Worm (Caenorhabditis elegans) whole organism, mixed stage, embryonic: ENCODE measurements around the gene ZK1307.4.

Experiments
- M03D4.4 ChIP-seq: sonication (generic microtip); optimal IDR thresholded peaks from 2 replicates; lab custom pipeline; 2017; ENCODE audit warnings: mild to moderate bottlenecking, missing genetic modification characterization, missing compliant biosample characterization
- bed-3 ChIP-seq: fragments of 200-800 bp; sonication (Bioruptor generic); optimal IDR thresholded peaks from 3 replicates; lab custom pipeline; 2018; ENCODE audit warnings: mild to moderate bottlenecking, missing genetic modification characterization, moderate library complexity, missing compliant biosample characterization
- blmp-1 ChIP-seq: fragments of 150-350 bp; optimal IDR thresholded peaks from 2 replicates; lab custom pipeline; 2014; ENCODE audit warnings: missing biosample characterization, missing genetic modification characterization
- ceh-83 ChIP-seq: fragments of 200-800 bp; sonication (Bioruptor generic); optimal IDR thresholded peaks from 2 replicates; lab custom pipeline; 2018; ENCODE audit warnings: mild to moderate bottlenecking, missing genetic modification characterization, missing compliant biosample characterization
- drap-1 ChIP-seq: fragments of 200-800 bp; sonication (Bioruptor generic); optimal IDR thresholded peaks from 3 replicates; lab custom pipeline; 2018; ENCODE audit warnings: mild to moderate bottlenecking, missing genetic modification characterization, missing compliant biosample characterization
- elt-1 ChIP-seq: sonication (generic microtip); optimal IDR thresholded peaks from 2 replicates; lab custom pipeline; 2017; ENCODE audit warnings: missing genetic modification characterization, mild to moderate bottlenecking, missing compliant biosample characterization, antibody characterized with exemption, moderate library complexity, borderline replicate concordance; ENCODE audit not compliant: insufficient read depth
- elt-3 ChIP-seq: fragments of 150-350 bp; optimal IDR thresholded peaks from 2 replicates; lab custom pipeline; 2014; ENCODE audit warnings: missing biosample characterization, missing genetic modification characterization
- flh-1 ChIP-seq: fragments of 200-800 bp; sonication (Bioruptor generic); optimal IDR thresholded peaks from 2 replicates; lab custom pipeline; 2018; ENCODE audit warnings: mild to moderate bottlenecking, missing genetic modification characterization, moderate library complexity, missing compliant biosample characterization
- ham-2 ChIP-seq: fragments of 200-800 bp; sonication (Bioruptor generic); optimal IDR thresholded peaks from 2 replicates; lab custom pipeline; 2018; ENCODE audit warnings: mild to moderate bottlenecking, missing genetic modification characterization, missing compliant biosample characterization
- hlh-1 ChIP-seq: fragments of 150-350 bp; optimal IDR thresholded peaks from 2 replicates; lab custom pipeline; 2014; ENCODE audit warnings: missing biosample characterization, missing genetic modification reagents, missing genetic modification characterization
- lin-13 ChIP-seq: fragments of 150-350 bp; optimal IDR thresholded peaks from 2 replicates; lab custom pipeline; 2014; ENCODE audit warnings: missing biosample characterization, missing genetic modification characterization
- lin-32 ChIP-seq: fragments of 200-800 bp; sonication (Bioruptor generic); optimal IDR thresholded peaks from 2 replicates; lab custom pipeline; 2018; ENCODE audit warnings: mild to moderate bottlenecking, missing genetic modification characterization, missing compliant biosample characterization
- lsy-2 ChIP-seq: fragments of 150-350 bp; optimal IDR thresholded peaks from 2 replicates; lab custom pipeline; 2014; ENCODE audit warnings: missing biosample characterization, missing genetic modification characterization
- mab-5 ChIP-seq: fragments of 150-350 bp; optimal IDR thresholded peaks from 2 replicates; lab custom pipeline; 2014; ENCODE audit warnings: missing biosample characterization, missing genetic modification characterization
- mep-1 ChIP-seq: fragments of 150-350 bp; optimal IDR thresholded peaks from 2 replicates; lab custom pipeline; 2017; ENCODE audit warnings: missing biosample characterization, missing genetic modification reagents, missing genetic modification characterization, inconsistent platforms
- mls-2 ChIP-seq: sonication (generic microtip); optimal IDR thresholded peaks from 2 replicates; lab custom pipeline; 2016; ENCODE audit warnings: mild to moderate bottlenecking, missing genetic modification characterization, moderate library complexity, missing compliant biosample characterization
- nhr-2 ChIP-seq: fragments of 150-350 bp; optimal IDR thresholded peaks from 2 replicates; lab custom pipeline; 2014; ENCODE audit warnings: missing biosample characterization, missing genetic modification characterization
- nhr-237 ChIP-seq: fragments of 150-350 bp; optimal IDR thresholded peaks from 2 replicates; lab custom pipeline; 2014; ENCODE audit warnings: missing biosample characterization, missing genetic modification characterization
- nhr-28 ChIP-seq: fragments of 150-350 bp; optimal IDR thresholded peaks from 2 replicates; lab custom pipeline; 2014; ENCODE audit warnings: missing biosample characterization, missing genetic modification characterization
- nhr-76 ChIP-seq: sonication (generic microtip); optimal IDR thresholded peaks from 2 replicates; lab custom pipeline; 2017; ENCODE audit warnings: missing biosample characterization, missing genetic modification characterization
- snpc-4 ChIP-seq: fragments of 150-350 bp; optimal IDR thresholded peaks from 2 replicates; lab custom pipeline; 2014; ENCODE audit warnings: missing biosample characterization, missing genetic modification characterization
- sptf-1 ChIP-seq: sonication (generic microtip); optimal IDR thresholded peaks from 2 replicates; lab custom pipeline; 2017; ENCODE audit warnings: mild to moderate bottlenecking, missing genetic modification characterization, moderate library complexity, missing compliant biosample characterization
- tbx-8 ChIP-seq: fragments of 200-800 bp; sonication (Bioruptor generic); optimal IDR thresholded peaks from 2 replicates; lab custom pipeline; 2018; ENCODE audit warnings: mild to moderate bottlenecking, missing genetic modification characterization, moderate library complexity, missing compliant biosample characterization
- unc-120 ChIP-seq: sonication (generic microtip); optimal IDR thresholded peaks from 2 replicates; lab custom pipeline; 2017; ENCODE audit warnings: missing genetic modification characterization, missing compliant biosample characterization; ENCODE audit not compliant: poor library complexity, severe bottlenecking
- unc-39 ChIP-seq: fragments of 150-350 bp; optimal IDR thresholded peaks from 2 replicates; lab custom pipeline; 2014; ENCODE audit warnings: missing biosample characterization, missing genetic modification characterization
- unc-62 ChIP-seq: fragments of 150-350 bp; optimal IDR thresholded peaks from 2 replicates; lab custom pipeline; 2014; ENCODE audit warnings: missing biosample characterization, missing genetic modification reagents, missing genetic modification characterization
- zip-8 ChIP-seq: fragments of 150-350 bp; optimal IDR thresholded peaks from 2 replicates; lab custom pipeline; 2014; ENCODE audit warnings: missing biosample characterization, missing genetic modification characterization
- ztf-11 ChIP-seq: fragments of 150-350 bp; optimal IDR thresholded peaks from 2 replicates; lab custom pipeline; 2014; ENCODE audit warnings: missing biosample characterization, missing genetic modification characterization

Gene ZK1307.4

DNA sequence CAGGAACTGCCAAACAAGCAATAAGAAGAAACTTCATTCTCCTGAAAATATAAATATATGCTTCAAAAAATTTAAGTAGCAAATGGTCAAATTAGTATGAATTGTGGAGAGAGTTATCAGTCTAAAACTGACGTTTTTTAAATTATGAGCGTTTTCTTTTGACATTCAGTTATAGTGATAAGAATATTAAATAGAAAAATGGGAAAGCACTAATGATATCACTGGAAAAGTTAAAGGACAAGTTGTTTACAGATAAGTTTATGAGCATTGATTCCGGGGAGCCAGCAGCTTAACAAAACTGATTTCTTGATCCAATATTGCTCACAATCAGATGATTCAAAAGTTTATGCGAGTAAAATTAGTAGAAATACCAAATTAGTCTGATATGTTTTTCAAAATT lies 8.8 kb upstream of the ZK1307.4 start, which contains the start of gene ZK1320.3:
Gene ZK1320.3 (minus strand): TSS at position 41 of the 400 bp plus-strand sequence.
- TF ChIP-seq unc-39 (tag; lab: Kevin White, UChicago): no peak
- TF ChIP-seq lsy-2 (tag; lab: Kevin White, UChicago): no peak
- no peak for TF ChIP-seq nhr-237 (tag; lab: Kevin White, UChicago)
- TF ChIP-seq bed-3: no peak

DNA sequence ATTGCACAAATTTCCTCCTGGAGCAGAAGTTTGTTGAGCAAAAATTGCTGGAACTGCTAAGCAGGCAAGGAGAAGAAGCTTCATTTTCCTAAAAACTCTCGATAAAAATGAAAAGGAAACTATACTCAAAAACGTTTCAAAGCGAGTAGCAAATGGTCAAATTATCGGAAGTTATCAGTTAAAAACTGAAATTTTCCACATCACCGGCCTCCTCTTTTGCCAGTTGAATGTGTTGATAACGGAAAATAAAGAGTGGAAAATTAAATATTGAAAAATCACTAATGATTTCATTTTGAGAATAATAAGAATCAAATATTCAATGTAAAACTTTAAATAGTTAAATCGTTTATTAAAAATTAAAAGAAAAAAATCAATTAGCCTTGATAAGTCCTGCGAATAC lies 7.3 kb upstream of the ZK1307.4 start, which contains the start of gene ZK1320.2:
Gene ZK1320.2 (minus strand): TSS at position 88 of the 400 bp plus-strand sequence.
- no peak for TF ChIP-seq elt-1 (tag; lab: Kevin White, UChicago)
- TF ChIP-seq drap-1 (GFP tag; lab: Kevin White, UChicago): no peak
- no peak for TF ChIP-seq hlh-1 (tag; lab: Kevin White, UChicago)
- TF ChIP-seq mep-1: no peak
- no peak for TF ChIP-seq elt-3 (tag; lab: Kevin White, UChicago)
- no peak for TF ChIP-seq ztf-11
- no peak for TF ChIP-seq unc-120 (tag; lab: Kevin White, UChicago)
- TF ChIP-seq lsy-2 (tag; lab: Kevin White, UChicago): no peak
- no peak for TF ChIP-seq ceh-83
- TF ChIP-seq M03D4.4: no peak
- no peak for TF ChIP-seq lin-32 (GFP tag; lab: Kevin White, UChicago)
- no peak for TF ChIP-seq mls-2 (tag; lab: Kevin White, UChicago)
- TF ChIP-seq lin-13 (tag; lab: Kevin White, UChicago): no peak
- no peak for TF ChIP-seq blmp-1 (tag; lab: Kevin White, UChicago)
- no peak for TF ChIP-seq nhr-237 (tag; lab: Kevin White, UChicago)
- TF ChIP-seq snpc-4 (tag; lab: Kevin White, UChicago): no peak
- TF ChIP-seq, all 35 proteins: peak for 0

DNA sequence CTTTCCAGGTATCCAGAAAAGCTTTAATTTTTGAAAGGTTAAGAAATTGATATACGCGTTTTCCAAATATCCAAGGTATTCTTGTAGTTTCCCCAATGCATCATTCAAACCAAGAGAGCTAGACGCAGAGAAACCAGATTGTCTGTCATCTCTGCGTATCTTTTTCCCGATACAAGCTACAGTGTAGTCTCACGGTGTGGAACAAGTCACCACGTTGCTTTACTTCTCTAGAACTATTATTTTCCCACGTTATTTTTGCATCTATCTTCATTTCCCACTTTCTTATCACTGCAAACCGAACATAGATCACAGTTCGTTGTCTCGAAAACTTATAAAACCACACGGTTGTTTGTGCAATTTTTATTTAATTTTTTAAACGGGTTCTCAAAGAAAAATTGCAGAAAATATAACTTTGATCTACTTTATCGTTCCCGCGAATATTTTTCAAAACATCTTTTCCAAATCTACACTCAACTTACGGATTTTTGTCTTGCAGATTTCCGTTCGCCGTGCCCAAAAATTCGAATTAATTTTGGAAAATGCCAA lies 4.7 kb upstream of the ZK1307.4 start, which contains the start of gene gstk-1:
Gene gstk-1 (plus strand): TSS at position 496 of the 546 bp plus-strand sequence.
- TF ChIP-seq M03D4.4: no peak
- TF ChIP-seq mab-5 (tag; lab: Kevin White, UChicago): no peak
- no peak for TF ChIP-seq lin-32 (GFP tag; lab: Kevin White, UChicago)
- TF ChIP-seq unc-120 (tag; lab: Kevin White, UChicago): no peak
- no peak for TF ChIP-seq tbx-8 (GFP tag; lab: Kevin White, UChicago)
- no peak for TF ChIP-seq nhr-76 (tag; lab: Kevin White, UChicago)
- TF ChIP-seq elt-3 (tag; lab: Kevin White, UChicago): no peak
- TF ChIP-seq blmp-1 (tag; lab: Kevin White, UChicago): no peak
- no peak for TF ChIP-seq nhr-237 (tag; lab: Kevin White, UChicago)
- no peak for TF ChIP-seq sptf-1 (tag; lab: Kevin White, UChicago)
- no peak for TF ChIP-seq ham-2 (GFP tag; lab: Kevin White, UChicago)
- no peak for TF ChIP-seq unc-62

DNA sequence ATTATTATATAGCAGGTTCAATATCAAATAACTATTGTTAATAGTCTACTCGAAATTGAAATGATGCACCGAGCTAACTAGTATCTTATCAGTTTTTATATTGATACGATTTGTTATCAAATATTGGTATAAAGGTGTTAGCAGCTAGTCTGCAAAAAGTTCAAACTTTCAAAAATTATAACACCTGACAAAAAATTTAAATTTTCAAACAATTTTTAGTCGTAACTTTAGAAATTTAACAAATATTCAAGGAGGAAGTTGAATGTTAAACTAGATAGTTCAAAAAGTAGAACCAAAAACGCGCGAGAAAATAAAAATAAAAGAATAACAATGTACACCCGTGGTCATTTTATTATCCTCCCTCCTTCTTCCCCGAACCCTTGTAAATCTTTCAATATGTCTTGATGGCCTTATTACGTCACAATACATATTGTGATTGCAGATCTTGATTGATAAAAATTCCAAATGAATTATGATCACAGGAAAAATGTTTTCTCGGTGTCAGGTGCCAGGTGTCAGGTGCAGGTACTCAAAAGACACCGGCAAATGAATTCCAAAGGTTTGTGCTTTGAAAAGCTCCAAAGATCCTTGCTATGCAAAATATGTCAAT lies 4.0 kb upstream of the ZK1307.4 start, which contains the start of gene ZK1307.1:
Gene ZK1307.1 (minus strand): TSS at position 51 of the 610 bp plus-strand sequence.
- TF ChIP-seq zip-8 (tag; lab: Kevin White, UChicago) (peak; percentile 69), unc-62 (peak; percentile 39), elt-1 (tag; lab: Kevin White, UChicago) (peak; percentile 12), M03D4.4 (no peak), lsy-2 (tag; lab: Kevin White, UChicago) (no peak)

DNA sequence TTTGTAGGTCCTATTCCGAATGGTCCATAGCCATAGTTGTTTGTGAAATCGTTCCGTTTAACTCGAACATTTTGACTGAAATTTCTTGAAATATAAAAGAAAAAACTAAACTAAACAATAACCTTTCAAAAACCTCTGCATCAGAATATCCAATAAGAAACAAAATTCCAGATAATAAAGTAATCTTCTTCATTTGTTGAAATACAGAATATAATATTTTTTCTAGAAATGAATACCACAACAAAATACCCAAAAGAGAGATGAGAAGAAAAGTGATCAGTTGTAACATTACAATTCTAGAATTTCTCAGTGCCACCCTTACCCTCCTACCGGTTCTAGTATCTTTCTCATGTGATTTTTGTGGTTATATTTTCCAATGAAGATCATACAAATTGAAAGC lies 2.1 kb upstream of the ZK1307.4 start, which contains the start of gene ZK1307.2:
Gene ZK1307.2 (minus strand): TSS at position 274 of the 400 bp plus-strand sequence.
- no peak for TF ChIP-seq nhr-2
- TF ChIP-seq snpc-4 (tag; lab: Kevin White, UChicago): no peak
- no peak for TF ChIP-seq nhr-76 (tag; lab: Kevin White, UChicago)
- no peak for TF ChIP-seq nhr-28 (tag; lab: Kevin White, UChicago)
- no peak for TF ChIP-seq zip-8 (tag; lab: Kevin White, UChicago)
- TF ChIP-seq unc-62: no peak
- TF ChIP-seq flh-1: no peak
